Worm (Caenorhabditis elegans) whole organism, L4 larva: ENCODE results near the gene Y55F3BL.6.

Experiments
- hlh-30 ChIP-seq: sonication (generic microtip); optimal IDR thresholded peaks from 2 replicates; lab custom pipeline; 2017; ENCODE audit warnings: antibody characterized with exemption, mild to moderate bottlenecking, missing genetic modification characterization, missing compliant biosample characterization; ENCODE audit not compliant: insufficient read depth
- lir-3 ChIP-seq: sonication (generic microtip); optimal IDR thresholded peaks from 2 replicates; lab custom pipeline; 2016; ENCODE audit warnings: mild to moderate bottlenecking, missing genetic modification characterization, missing compliant biosample characterization
- lsy-2 ChIP-seq, 2 experiments: fragments of 150-350 bp in 1 of 2; sonication (generic microtip) in 1 of 2; optimal IDR thresholded peaks; 2 replicates each; lab custom pipeline; 2014 to 2017; ENCODE audit warnings: missing biosample characterization in 2 of 2, missing genetic modification characterization in 2 of 2
- mdl-1 ChIP-seq, 2 experiments: fragments of 150-350 bp in 1 of 2; sonication (generic microtip) in 1 of 2; optimal IDR thresholded peaks; 2 replicates each; lab custom pipeline; 2014 to 2017; ENCODE audit warnings: missing biosample characterization in 2 of 2, missing genetic modification characterization in 2 of 2
- spr-1 ChIP-seq: sonication (generic microtip); optimal IDR thresholded peaks from 2 replicates; lab custom pipeline; 2016; ENCODE audit warnings: mild to moderate bottlenecking, missing genetic modification characterization, missing compliant biosample characterization
- unc-130 ChIP-seq: sonication (generic microtip); optimal IDR thresholded peaks from 2 replicates; lab custom pipeline; 2016; ENCODE audit warnings: missing genetic modification reagents, missing genetic modification characterization, missing compliant biosample characterization
- unc-62 ChIP-seq, 3 experiments: fragments of 150-350 bp in 1 of 3; sonication (generic microtip); optimal IDR thresholded peaks in 2 of 3; peaks in 1 of 3; 1 replicate in 1 of 3; 2 replicates in 2 of 3; lab custom pipeline; 2014 to 2017; ENCODE audit warnings: missing biosample characterization in 3 of 3, missing genetic modification characterization in 3 of 3, missing genetic modification reagents in 3 of 3, missing genotype in 1 of 3
- zag-1 ChIP-seq: fragments of 150-350 bp; optimal IDR thresholded peaks from 2 replicates; lab custom pipeline; 2014; ENCODE audit warnings: missing biosample characterization, missing genetic modification characterization
- zfp-2 ChIP-seq: sonication (generic microtip); optimal IDR thresholded peaks from 2 replicates; lab custom pipeline; 2016; ENCODE audit warnings: mild to moderate bottlenecking, missing genetic modification characterization, missing compliant biosample characterization
- zfp-3 ChIP-seq: fragments of 200-800 bp; sonication (Bioruptor generic); conservative IDR thresholded peaks from 2 replicates; pipeline ENCODE4 v1.3.6; 2022; ENCODE audit warnings: missing genetic modification reagents, missing genetic modification characterization, missing compliant biosample characterization

- TF ChIP-seq spr-1: no peak
- TF ChIP-seq zag-1: no peak
- no peak for TF ChIP-seq hlh-30 (tag; lab: Kevin White, UChicago)
- TF ChIP-seq lsy-2 (tag; optimal IDR thresholded peaks at IDR 0.05; lab: Kevin White, UChicago): no peak
- TF ChIP-seq lir-3 (tag; lab: Kevin White, UChicago): no peak
- TF ChIP-seq mdl-1 (tag; optimal IDR thresholded peaks at IDR 0.05; lab: Kevin White, UChicago): no peak
- TF ChIP-seq unc-62 (GFP tag; optimal IDR thresholded peaks at IDR 0.05 in 1 of 2; lab: Kevin White, UChicago): no peak
- no peak for TF ChIP-seq unc-62 (tag; optimal IDR thresholded peaks at IDR 0.05; lab: Kevin White, UChicago)
- TF ChIP-seq unc-130 (GFP tag; lab: Kevin White, UChicago): no peak
- no peak for TF ChIP-seq zfp-3 (GFP tag; lab: Robert Waterston, UW)
- TF ChIP-seq zfp-2 (tag; lab: Kevin White, UChicago): no peak
These were observed 11.4 kb downstream of the Y55F3BL.6 start, which contains the start of gene skr-18 for ce11 chrIV:795383-795872.
